Worm (Caenorhabditis elegans): ENCODE results near the gene kqt-3.
A peak's percentile ranks its signal among the peaks of the same experiment; 100 is the strongest.

The kqt-3 gene

ce11 chrII:13672057-13672456, 24.0 kb upstream of the kqt-3 start (continued):
- no peak for TF ChIP-seq zag-1 (tag; optimal IDR thresholded peaks at IDR 0.05)
- TF ChIP-seq lsy-2 (tag; optimal IDR thresholded peaks at IDR 0.05) = no peak
- no peak for TF ChIP-seq nhr-77 (tag; optimal IDR thresholded peaks at IDR 0.05)
- no peak for TF ChIP-seq jun-1 (tag; optimal IDR thresholded peaks at IDR 0.05)
- 0 out of 2 replicates have a peak, but pooled peaks have one; percentile 8 for TF ChIP-seq nhr-19 (GFP tag; conservative IDR thresholded peaks at IDR 0.05)
- TF ChIP-seq C34B4.2 (tag; optimal IDR thresholded peaks at IDR 0.05) = no peak
- TF ChIP-seq unc-86 (tag; optimal IDR thresholded peaks at IDR 0.05) = no peak
- no peak for TF ChIP-seq fkh-4 (tag; optimal IDR thresholded peaks at IDR 0.05; ENCODE audit: borderline replicate concordance)

DNA sequence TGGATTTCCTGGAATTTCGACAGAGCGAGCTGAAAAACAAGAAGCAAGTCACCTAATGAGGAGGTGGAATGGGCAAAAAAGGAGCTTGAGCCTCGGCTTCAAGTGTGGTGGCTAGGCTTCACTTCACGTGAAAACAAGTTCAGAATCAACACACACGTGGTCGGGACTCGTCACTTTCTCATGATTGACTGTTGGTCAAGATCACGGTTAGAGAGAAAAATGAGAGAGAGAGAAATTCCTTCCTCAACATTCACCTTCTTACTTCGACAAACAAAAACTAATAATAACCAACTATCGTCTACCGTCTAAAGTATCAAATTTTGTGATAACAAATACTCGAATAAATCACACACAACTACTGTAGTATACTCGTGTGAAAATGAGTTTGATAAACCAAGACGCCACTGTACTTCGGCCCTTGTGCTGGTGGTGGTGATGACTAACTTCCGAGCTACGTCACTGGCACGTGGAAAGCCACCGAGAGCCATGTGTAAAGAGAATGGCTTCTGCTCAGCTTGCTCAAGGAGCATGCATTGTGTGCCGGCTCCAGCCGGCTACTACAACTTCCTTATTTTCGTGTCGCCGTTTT, 22.4 kb upstream of the kqt-3 start:
- no peak for TF ChIP-seq unc-86 (tag; optimal IDR thresholded peaks at IDR 0.05)
- TF ChIP-seq nhr-47 (tag; optimal IDR thresholded peaks at IDR 0.05) = no peak
- TF ChIP-seq elt-3 (tag; optimal IDR thresholded peaks at IDR 0.05) = peak in 2 of 6 experiments; percentile 27 to 59
- peak; percentile 72 for TF ChIP-seq nhr-71 (tag; optimal IDR thresholded peaks at IDR 0.05)
- TF ChIP-seq nhr-20 (tag; optimal IDR thresholded peaks at IDR 0.05) = peak; percentile 42
- no peak for TF ChIP-seq ztf-11 (tag; optimal IDR thresholded peaks at IDR 0.05)
- peak in 1 of 2 experiments; percentile 26 for TF ChIP-seq lin-35 (GFP tag; optimal IDR thresholded peaks at IDR 0.05)
- TF ChIP-seq zag-1 (tag; optimal IDR thresholded peaks at IDR 0.05) = no peak
- no peak for TF ChIP-seq egl-13 (tag; optimal IDR thresholded peaks at IDR 0.05)
- peak; percentile 42 for TF ChIP-seq snu-23 (GFP tag; optimal IDR thresholded peaks at IDR 0.05)
- peak; percentile 46 for TF ChIP-seq lin-14 (GFP tag; optimal IDR thresholded peaks at IDR 0.05)
- no peak for TF ChIP-seq lin-13 (GFP tag; optimal IDR thresholded peaks at IDR 0.05)
- no peak for TF ChIP-seq grh-1 (GFP tag; IDR thresholded peaks at IDR 0.05)
- no peak for TF ChIP-seq ceh-8 (GFP tag; optimal IDR thresholded peaks at IDR 0.05)
- TF ChIP-seq egl-27 (tag; optimal IDR thresholded peaks at IDR 0.05) = no peak
- TF ChIP-seq nhr-11 (tag; optimal IDR thresholded peaks at IDR 0.05) = no peak
- peak; percentile 83 for TF ChIP-seq blmp-1 (tag; optimal IDR thresholded peaks at IDR 0.05)
- TF ChIP-seq ceh-88 (GFP tag; IDR thresholded peaks at IDR 0.05) = no peak
- no peak for TF ChIP-seq efl-3 (GFP tag; optimal IDR thresholded peaks at IDR 0.05)
- TF ChIP-seq aly-2 (tag; optimal IDR thresholded peaks at IDR 0.05) = no peak
- TF ChIP-seq tbx-2 (tag; optimal IDR thresholded peaks at IDR 0.05) = no peak
- no peak for TF ChIP-seq pax-3 (tag; optimal IDR thresholded peaks at IDR 0.05)
- TF ChIP-seq unc-130 (tag; optimal IDR thresholded peaks at IDR 0.05) = peak; percentile 10
- TF ChIP-seq zip-4 (GFP tag; optimal IDR thresholded peaks at IDR 0.05) = no peak
- no peak for TF ChIP-seq sox-4 (tag; optimal IDR thresholded peaks at IDR 0.05)
- TF ChIP-seq fos-1 (tag; optimal IDR thresholded peaks at IDR 0.05) = no peak
- TF ChIP-seq C16A3.4 (tag; optimal IDR thresholded peaks at IDR 0.05) = no peak
- TF ChIP-seq ces-1 (GFP tag; optimal IDR thresholded peaks at IDR 0.05) = no peak
- no peak for TF ChIP-seq unc-30 (tag; optimal IDR thresholded peaks at IDR 0.05)
- TF ChIP-seq skn-1 (tag; optimal IDR thresholded peaks at IDR 0.05) = no peak
- peak; percentile 78 for TF ChIP-seq nhr-85 (tag)
- TF ChIP-seq fkh-4 (tag; optimal IDR thresholded peaks at IDR 0.05; ENCODE audit: borderline replicate concordance) = no peak
- peak in 1 of 2 experiments; percentile 45 for TF ChIP-seq mdl-1 (tag; optimal IDR thresholded peaks at IDR 0.05)
- no peak for TF ChIP-seq hlh-4 (tag; optimal IDR thresholded peaks at IDR 0.05)
- TF ChIP-seq ama-1 (optimal IDR thresholded peaks at IDR 0.05) = no peak
- TF ChIP-seq mep-1 (tag; optimal IDR thresholded peaks at IDR 0.05) = no peak
- no peak for TF ChIP-seq C04F5.9 (tag; optimal IDR thresholded peaks at IDR 0.05)
- TF ChIP-seq lin-39 (tag; optimal IDR thresholded peaks at IDR 0.05) = no peak
- no peak for TF ChIP-seq ceh-90 (tag; optimal IDR thresholded peaks at IDR 0.05)
- TF ChIP-seq ceh-82 (tag; optimal IDR thresholded peaks at IDR 0.05) = no peak
- TF ChIP-seq lsy-2 (tag; optimal IDR thresholded peaks at IDR 0.05) = no peak
- no peak for TF ChIP-seq nhr-76 (tag; optimal IDR thresholded peaks at IDR 0.05)
- 0 out of 2 replicates have a peak, but pooled peaks have one; percentile 13 for TF ChIP-seq nhr-19 (GFP tag; conservative IDR thresholded peaks at IDR 0.05)
- no peak for TF ChIP-seq nhr-84 (tag; optimal IDR thresholded peaks at IDR 0.05)
- TF ChIP-seq ets-5 (GFP tag; IDR thresholded peaks at IDR 0.05) = no peak
- peak; percentile 33 for TF ChIP-seq nhr-90 (tag; optimal IDR thresholded peaks at IDR 0.05; ENCODE audit: poor library complexity)
- TF ChIP-seq efl-1 (optimal IDR thresholded peaks at IDR 0.05) = no peak
- TF ChIP-seq efl-1 (GFP tag; optimal IDR thresholded peaks at IDR 0.05 in 1 of 2) = no peak
